Worm (Caenorhabditis elegans) whole organism, L2 larva: ENCODE results near the gene C03B1.5.

Experiments used
- aly-2 ChIP-seq: fragments of 150-350 bp; optimal IDR thresholded peaks from 2 replicates; lab custom pipeline; 2014; ENCODE audit warnings: missing biosample characterization, missing genetic modification characterization
- dmd-4 ChIP-seq: sonication (generic microtip); optimal IDR thresholded peaks from 2 replicates; lab custom pipeline; 2017; ENCODE audit warnings: missing biosample characterization, missing genetic modification characterization
- elt-3 ChIP-seq: sonication (generic microtip); optimal IDR thresholded peaks from 2 replicates; lab custom pipeline; 2017; ENCODE audit warnings: missing biosample characterization, missing genetic modification characterization
- fos-1 ChIP-seq: fragments of 150-350 bp; optimal IDR thresholded peaks from 2 replicates; lab custom pipeline; 2014; ENCODE audit warnings: missing biosample characterization, missing genetic modification characterization
- mdl-1 ChIP-seq, 2 experiments: fragments of 150-350 bp in 1 of 2; sonication (generic microtip) in 1 of 2; optimal IDR thresholded peaks; 2 replicates each; lab custom pipeline; 2017; ENCODE audit warnings: missing biosample characterization in 2 of 2, missing genetic modification characterization in 2 of 2
- nhr-10 ChIP-seq: sonication (generic microtip); optimal IDR thresholded peaks from 2 replicates; lab custom pipeline; 2017; ENCODE audit warnings: missing biosample characterization, missing genetic modification characterization
- nhr-12 ChIP-seq: fragments of 150-350 bp; optimal IDR thresholded peaks from 2 replicates; lab custom pipeline; 2014; ENCODE audit warnings: missing biosample characterization, missing genetic modification characterization
- nhr-23 ChIP-seq: fragments of 150-350 bp; optimal IDR thresholded peaks from 2 replicates; lab custom pipeline; 2014; ENCODE audit warnings: missing biosample characterization, missing genetic modification reagents, missing genetic modification characterization
- zag-1 ChIP-seq: fragments of 150-350 bp; optimal IDR thresholded peaks from 2 replicates; lab custom pipeline; 2014; ENCODE audit warnings: missing biosample characterization, missing genetic modification characterization

The C03B1.5 gene

DNA sequence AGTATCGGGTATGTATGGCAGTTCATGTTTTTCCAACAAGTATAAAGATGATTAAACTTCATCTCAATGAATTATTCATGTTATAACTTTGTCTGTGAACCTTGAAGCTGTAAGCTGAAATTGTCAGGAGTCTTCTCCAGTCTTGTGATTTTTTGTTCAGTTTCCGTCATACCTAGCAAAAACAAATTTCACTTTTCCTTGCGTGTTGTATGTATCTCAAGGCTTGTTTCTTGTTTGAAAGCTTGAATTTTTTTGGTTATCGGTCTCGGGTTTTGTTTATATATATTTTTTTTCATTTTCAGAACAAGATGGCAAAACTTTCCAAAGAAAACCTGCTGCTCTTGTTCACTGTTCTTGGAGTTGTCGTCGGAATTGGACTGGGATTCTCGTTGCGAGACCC lies 47.7 kb downstream of the C03B1.5 start, which contains the start of gene glt-4:
Gene glt-4 (plus strand): TSS at position 301 of the 400 bp plus-strand sequence.
- TF ChIP-seq dmd-4 (tag; lab: Kevin White, UChicago) (no peak), mdl-1 (tag; optimal IDR thresholded peaks at IDR 0.05; lab: Kevin White, UChicago) (no peak), nhr-10 (no peak), fos-1 (tag; lab: Kevin White, UChicago) (no peak), aly-2 (no peak), nhr-23 (tag; lab: Kevin White, UChicago) (no peak), zag-1 (tag; lab: Kevin White, UChicago) (no peak), nhr-12 (tag; lab: Kevin White, UChicago) (no peak)

- no peak for TF ChIP-seq elt-3
Observed at ce11 chrX:6405905-6406304, 50.5 kb downstream of the C03B1.5 start.
